Fruit fly (Drosophila melanogaster): ENCODE data around the gene CG14252.

CG14252 gene

DNA sequence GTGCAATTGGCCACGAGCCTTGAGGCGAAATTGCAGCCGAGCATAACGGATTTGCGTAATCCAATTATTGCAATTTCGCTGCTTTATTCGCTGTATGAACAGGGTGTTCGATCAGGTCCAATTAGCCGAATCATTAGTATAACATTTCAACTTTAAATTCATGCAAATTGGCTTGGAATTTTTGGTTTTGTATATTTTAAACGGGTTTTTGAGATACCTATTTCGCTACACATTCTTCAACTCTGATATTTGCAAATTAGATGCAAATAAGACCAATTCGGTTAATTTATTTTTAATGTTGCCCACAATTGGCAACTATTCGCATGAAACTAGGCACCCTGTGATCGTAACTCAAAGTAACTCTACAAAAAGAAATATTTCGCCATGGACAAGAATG, 8.1 kb downstream of the CG14252 start (continued):
- TF ChIP-seq CG11902 (GFP tag; optimal IDR thresholded peaks at IDR 0.05) (peak; percentile 72), vri (GFP tag; optimal IDR thresholded peaks at IDR 0.05) (no peak), net (GFP tag; optimal IDR thresholded peaks at IDR 0.05) (peak; percentile 95), CG6808 (GFP tag; optimal IDR thresholded peaks at IDR 0.05) (peak; percentile 87), CG6276 (GFP tag; optimal IDR thresholded peaks at IDR 0.05) (peak; percentile 89), CG8119 (GFP tag; IDR thresholded peaks at IDR 0.05) (peak; percentile 97), CG3032 (tag; optimal IDR thresholded peaks at IDR 0.05) (peak; percentile 92), topi (GFP tag; optimal IDR thresholded peaks at IDR 0.05) (peak; percentile 81), Eip78C (GFP tag) (peak; percentile 99), CG31627 (GFP tag; optimal IDR thresholded peaks at IDR 0.05) (peak; percentile 81), esn (GFP tag; optimal IDR thresholded peaks at IDR 0.05) (peak; percentile 53), CG34406 (GFP tag; optimal IDR thresholded peaks at IDR 0.05) (peak; percentile 65), eg (GFP tag; IDR thresholded peaks at IDR 0.05) (peak; percentile 93), Lpt (GFP tag; optimal IDR thresholded peaks at IDR 0.05) (peak; percentile 89), Hr4 (GFP tag; optimal IDR thresholded peaks at IDR 0.05) (peak; percentile 97), cyc (GFP tag; optimal IDR thresholded peaks at IDR 0.05) (peak; percentile 73), CG11762 (GFP tag; optimal IDR thresholded peaks at IDR 0.05; ENCODE audit: insufficient read depth) (peak; percentile 95), CG32006 (GFP tag; optimal IDR thresholded peaks at IDR 0.05) (peak; percentile 94)

DNA sequence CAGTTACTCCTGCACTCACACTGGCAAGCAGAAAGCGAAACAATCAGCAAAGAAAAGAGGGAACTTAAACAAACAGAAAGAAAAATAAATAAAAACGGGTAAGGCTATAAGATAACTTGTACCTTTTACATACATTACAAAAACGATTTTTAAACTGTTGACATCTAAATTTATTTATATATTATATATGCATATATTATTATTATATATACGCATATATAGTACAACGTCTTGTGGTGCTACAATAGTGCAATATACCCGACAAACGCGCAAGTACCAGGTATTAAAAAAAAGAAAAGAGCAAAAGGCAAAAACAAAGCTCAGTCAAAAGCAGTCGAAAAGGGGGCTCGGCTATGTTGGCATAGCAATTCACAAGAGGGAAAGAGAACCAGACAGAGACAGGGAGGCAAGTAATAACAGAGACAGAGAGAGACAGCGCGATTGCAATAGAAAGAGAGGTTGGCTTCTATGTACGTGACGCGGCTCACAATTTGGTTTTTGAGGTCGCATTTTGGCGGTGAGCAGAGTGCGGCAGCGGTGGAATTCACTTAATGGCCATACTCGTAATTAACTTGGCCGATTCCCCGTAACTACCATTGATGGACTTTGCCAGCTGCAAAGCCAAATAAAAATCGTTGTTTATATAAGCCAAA, 8.8 kb downstream of the CG14252 start:
- TF ChIP-seq fkh (GFP tag; optimal IDR thresholded peaks at IDR 0.05) (peak; percentile 73), CG9139 (GFP tag; optimal IDR thresholded peaks at IDR 0.05) (peak; percentile 95), CG32006 (GFP tag; optimal IDR thresholded peaks at IDR 0.05) (peak; percentile 90), dsx (GFP tag; optimal IDR thresholded peaks at IDR 0.05; ENCODE audit: poor library complexity, severe bottlenecking) (peak; percentile 95), dac (GFP tag; optimal IDR thresholded peaks at IDR 0.05) (peak; percentile 74), CG31627 (GFP tag; optimal IDR thresholded peaks at IDR 0.05) (peak; percentile 63), OdsH (GFP tag; optimal IDR thresholded peaks at IDR 0.05) (peak; percentile 89), CG15336 (GFP tag; IDR thresholded peaks at IDR 0.05) (peak; percentile 98), Lpt (GFP tag; optimal IDR thresholded peaks at IDR 0.05) (peak; percentile 91), Hr39 (GFP tag; optimal IDR thresholded peaks at IDR 0.05) (peak; percentile 68), Ets96B (tag; optimal IDR thresholded peaks at IDR 0.05) (peak; percentile 97), CG8632 (GFP tag; optimal IDR thresholded peaks at IDR 0.05) (peak; percentile 96), CG34406 (GFP tag; optimal IDR thresholded peaks at IDR 0.05) (peak; percentile 96), CG11902 (GFP tag; optimal IDR thresholded peaks at IDR 0.05) (peak; percentile 87), CG11762 (GFP tag; optimal IDR thresholded peaks at IDR 0.05; ENCODE audit: insufficient read depth) (peak; percentile 78), eg (GFP tag; IDR thresholded peaks at IDR 0.05) (peak; percentile 98), spab (GFP tag; optimal IDR thresholded peaks at IDR 0.05) (peak; percentile 89), CG7368 (GFP tag; optimal IDR thresholded peaks at IDR 0.05) (peak; percentile 91), Sox102F (GFP tag; optimal IDR thresholded peaks at IDR 0.05) (peak; percentile 91), CG16779 (tag; optimal IDR thresholded peaks at IDR 0.05) (peak; percentile 91), Eip78C (GFP tag) (peak; percentile 95), CG10631 (GFP tag; optimal IDR thresholded peaks at IDR 0.05) (peak; percentile 90), Met (GFP tag; optimal IDR thresholded peaks at IDR 0.05) (peak; percentile 75), svp (GFP tag) (peak; percentile 91), CG10669 (GFP tag; optimal IDR thresholded peaks at IDR 0.05) (peak; percentile 93), CG8319 (GFP tag; optimal IDR thresholded peaks at IDR 0.05) (peak; percentile 76), acj6 (GFP tag; optimal IDR thresholded peaks at IDR 0.05) (peak; percentile 89), Sox14 (GFP tag; optimal IDR thresholded peaks at IDR 0.05) (peak; percentile 72), Ets21C (GFP tag; optimal IDR thresholded peaks at IDR 0.05) (peak; percentile 40), CG6792 (GFP tag; optimal IDR thresholded peaks at IDR 0.05) (peak; percentile 86), Hr4 (GFP tag; optimal IDR thresholded peaks at IDR 0.05) (peak; percentile 71), CG6163 (GFP tag; IDR thresholded peaks at IDR 0.05) (peak; percentile 97), CG6808 (GFP tag; optimal IDR thresholded peaks at IDR 0.05) (peak; percentile 81), Smox (GFP tag; optimal IDR thresholded peaks at IDR 0.05) (peak; percentile 75), topi (GFP tag; optimal IDR thresholded peaks at IDR 0.05) (peak; percentile 77), esn (GFP tag; optimal IDR thresholded peaks at IDR 0.05) (peak; percentile 85), CG6276 (GFP tag; optimal IDR thresholded peaks at IDR 0.05) (peak; percentile 92), fd85E (GFP tag; optimal IDR thresholded peaks at IDR 0.05) (peak; percentile 58), pdm3 (GFP tag; optimal IDR thresholded peaks at IDR 0.05) (peak; percentile 76), CG1621 (tag; optimal IDR thresholded peaks at IDR 0.05) (peak; percentile 85), lz (GFP tag; optimal IDR thresholded peaks at IDR 0.05) (peak; percentile 55), CG6854 (GFP tag; optimal IDR thresholded peaks at IDR 0.05) (peak; percentile 87)

Measured in whole organism, prepupa.